Worm (Caenorhabditis elegans) whole organism, late embryonic: ENCODE data around the gene C42D4.18.

ENCODE experiments used
- C08G9.2 ChIP-seq: sonication (generic microtip); optimal IDR thresholded peaks from 2 replicates; lab custom pipeline; 2016; ENCODE audit warnings: mild to moderate bottlenecking, missing genetic modification characterization, moderate library complexity, missing compliant biosample characterization
- C38D4.7 ChIP-seq: fragments of 200-800 bp; sonication (Bioruptor generic); optimal IDR thresholded peaks from 2 replicates; lab custom pipeline; 2018; ENCODE audit warnings: mild to moderate bottlenecking, missing genetic modification characterization, moderate library complexity, missing compliant biosample characterization
- K02D7.2 ChIP-seq: sonication (generic microtip); optimal IDR thresholded peaks from 2 replicates; lab custom pipeline; 2017; ENCODE audit warnings: mild to moderate bottlenecking, missing genetic modification characterization, missing compliant biosample characterization
- T23F11.4 ChIP-seq: fragments of 200-800 bp; sonication (Bioruptor generic); optimal IDR thresholded peaks from 2 replicates; lab custom pipeline; 2018; ENCODE audit warnings: mild to moderate bottlenecking, missing genetic modification characterization, missing compliant biosample characterization
- ceh-14 ChIP-seq: sonication (generic microtip); optimal IDR thresholded peaks from 2 replicates; lab custom pipeline; 2016; ENCODE audit warnings: missing genotype, missing genetic modification characterization, missing compliant biosample characterization
- ceh-19 ChIP-seq: fragments of 200-800 bp; sonication (Bioruptor generic); optimal IDR thresholded peaks from 2 replicates; lab custom pipeline; 2018; ENCODE audit warnings: mild to moderate bottlenecking, missing genetic modification characterization, missing compliant biosample characterization
- ceh-2 ChIP-seq: sonication (generic microtip); optimal IDR thresholded peaks from 2 replicates; lab custom pipeline; 2016; ENCODE audit warnings: missing genotype, missing genetic modification characterization, missing compliant biosample characterization
- ceh-22 ChIP-seq: sonication (generic microtip); optimal IDR thresholded peaks from 2 replicates; lab custom pipeline; 2017; ENCODE audit warnings: missing biosample characterization, missing genetic modification characterization
- ceh-24 ChIP-seq: sonication (generic microtip); optimal IDR thresholded peaks from 2 replicates; lab custom pipeline; 2016; ENCODE audit warnings: mild to moderate bottlenecking, missing genetic modification characterization, missing compliant biosample characterization
- ceh-34 ChIP-seq: sonication (generic microtip); optimal IDR thresholded peaks from 2 replicates; lab custom pipeline; 2016; ENCODE audit warnings: mild to moderate bottlenecking, missing genetic modification characterization, missing compliant biosample characterization
- ceh-45 ChIP-seq: fragments of 200-800 bp; sonication (Bioruptor generic); IDR thresholded peaks from 2 replicates; pipeline ENCODE4 v1.3.6; 2022; ENCODE audit warnings: missing genetic modification reagents, missing genetic modification characterization, missing compliant biosample characterization
- ceh-6 ChIP-seq: fragments of 200-800 bp; sonication (Bioruptor generic); optimal IDR thresholded peaks from 2 replicates; lab custom pipeline; 2018; ENCODE audit warnings: mild to moderate bottlenecking, missing genetic modification characterization, missing compliant biosample characterization
- che-1 ChIP-seq: sonication (generic microtip); optimal IDR thresholded peaks from 2 replicates; lab custom pipeline; 2016; ENCODE audit warnings: mild to moderate bottlenecking, missing genetic modification characterization, missing compliant biosample characterization
- dmd-4 ChIP-seq: sonication (generic microtip); optimal IDR thresholded peaks from 2 replicates; lab custom pipeline; 2016; ENCODE audit warnings: borderline replicate concordance, missing genetic modification characterization, missing compliant biosample characterization
- ets-4 ChIP-seq: sonication (generic microtip); optimal IDR thresholded peaks from 2 replicates; lab custom pipeline; 2016; ENCODE audit warnings: missing genetic modification characterization, missing compliant biosample characterization
- eyg-1 ChIP-seq: sonication (generic microtip); optimal IDR thresholded peaks from 2 replicates; lab custom pipeline; 2016; ENCODE audit warnings: missing genotype, missing genetic modification characterization, missing compliant biosample characterization
- fkh-6 ChIP-seq: sonication (generic microtip); optimal IDR thresholded peaks from 2 replicates; lab custom pipeline; 2016; ENCODE audit warnings: missing genetic modification characterization, missing compliant biosample characterization
- gmeb-2 ChIP-seq: sonication (generic microtip); optimal IDR thresholded peaks from 2 replicates; lab custom pipeline; 2016; ENCODE audit warnings: missing genetic modification characterization, inconsistent platforms, missing compliant biosample characterization
- hlh-30 ChIP-seq: sonication (generic microtip); optimal IDR thresholded peaks from 2 replicates; lab custom pipeline; 2017; ENCODE audit warnings: antibody characterized with exemption, missing genetic modification characterization, missing compliant biosample characterization; ENCODE audit not compliant: insufficient read depth
- lim-6 ChIP-seq: sonication (generic microtip); optimal IDR thresholded peaks from 2 replicates; lab custom pipeline; 2016; ENCODE audit warnings: missing genetic modification characterization, missing compliant biosample characterization
- madf-2 ChIP-seq: sonication (generic microtip); optimal IDR thresholded peaks from 2 replicates; lab custom pipeline; 2017; ENCODE audit warnings: missing genetic modification characterization, missing compliant biosample characterization
- nfya-1 ChIP-seq: sonication (generic microtip); optimal IDR thresholded peaks from 2 replicates; lab custom pipeline; 2017; ENCODE audit warnings: missing genetic modification characterization, mild to moderate bottlenecking, missing compliant biosample characterization, antibody characterized with exemption, moderate library complexity
- nhr-11 ChIP-seq: fragments of 150-350 bp; optimal IDR thresholded peaks from 2 replicates; lab custom pipeline; 2014; ENCODE audit warnings: missing biosample characterization, missing genetic modification characterization
- pag-3 ChIP-seq: sonication (generic microtip); optimal IDR thresholded peaks from 2 replicates; lab custom pipeline; 2016; ENCODE audit warnings: missing compliant biosample characterization, missing genetic modification characterization, borderline replicate concordance
- pqm-1 ChIP-seq: sonication (generic microtip); optimal IDR thresholded peaks from 2 replicates; lab custom pipeline; 2016; ENCODE audit warnings: missing genetic modification characterization, missing compliant biosample characterization
- ref-2 ChIP-seq: sonication (generic microtip); optimal IDR thresholded peaks from 2 replicates; lab custom pipeline; 2016; ENCODE audit warnings: missing genetic modification characterization, missing compliant biosample characterization
- rnt-1 ChIP-seq: sonication (generic microtip); optimal IDR thresholded peaks from 2 replicates; lab custom pipeline; 2016; ENCODE audit warnings: missing genetic modification characterization, missing compliant biosample characterization
- sox-4 ChIP-seq: sonication (generic microtip); optimal IDR thresholded peaks from 2 replicates; lab custom pipeline; 2017; ENCODE audit warnings: mild to moderate bottlenecking, missing genetic modification characterization, inconsistent platforms, missing compliant biosample characterization
- syd-9 ChIP-seq: sonication (generic microtip); optimal IDR thresholded peaks from 2 replicates; lab custom pipeline; 2016; ENCODE audit warnings: mild to moderate bottlenecking, missing genetic modification characterization, moderate library complexity, missing compliant biosample characterization
- tbx-2 ChIP-seq: sonication (generic microtip); optimal IDR thresholded peaks from 2 replicates; lab custom pipeline; 2016; ENCODE audit warnings: missing genetic modification characterization, missing compliant biosample characterization
- unc-42 ChIP-seq: sonication (generic microtip); optimal IDR thresholded peaks from 2 replicates; lab custom pipeline; 2016; ENCODE audit warnings: missing genotype, missing genetic modification characterization, missing compliant biosample characterization
- unc-86 ChIP-seq: sonication (generic microtip); optimal IDR thresholded peaks from 2 replicates; lab custom pipeline; 2016; ENCODE audit warnings: missing genetic modification characterization, missing compliant biosample characterization

The C42D4.18 gene

DNA sequence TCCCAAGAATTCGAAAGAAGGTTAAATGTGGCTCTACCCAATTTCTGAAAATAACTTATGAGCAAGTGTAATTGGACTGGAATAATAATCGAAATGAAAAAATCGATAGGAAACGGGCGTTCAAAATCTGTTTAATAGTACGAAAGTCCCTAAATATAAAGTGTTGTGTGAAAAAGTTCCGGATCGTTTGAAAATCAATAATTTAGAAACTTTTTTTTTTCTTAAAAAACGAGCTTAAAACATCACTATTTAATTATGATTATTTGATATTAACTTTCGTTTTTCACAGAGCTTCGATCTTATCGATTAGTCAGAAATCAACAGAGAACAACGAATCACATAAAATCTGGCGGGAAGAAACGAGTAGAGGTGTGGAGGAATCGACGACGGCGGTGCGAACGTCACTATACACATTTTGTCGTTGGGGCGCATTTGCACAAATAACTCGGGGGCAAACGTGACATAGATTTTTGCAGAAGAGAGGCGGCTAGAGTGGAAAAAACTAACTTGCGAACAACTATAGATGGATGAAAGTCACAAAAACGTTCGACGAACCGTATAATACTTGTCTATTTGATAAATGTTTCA is 21.8 kb upstream of the C42D4.18 start, which contains the start of gene hecd-1:
hecd-1 (minus strand) TSS at position 51 of the 588 bp plus-strand sequence.
- TF ChIP-seq ceh-6 (GFP tag; lab: Kevin White, UChicago) (no peak), hlh-30 (tag; lab: Kevin White, UChicago) (peak; percentile 19), unc-42 (tag; lab: Kevin White, UChicago) (no peak)
- TF ChIP-seq, all 69 proteins: peak for 1

DNA sequence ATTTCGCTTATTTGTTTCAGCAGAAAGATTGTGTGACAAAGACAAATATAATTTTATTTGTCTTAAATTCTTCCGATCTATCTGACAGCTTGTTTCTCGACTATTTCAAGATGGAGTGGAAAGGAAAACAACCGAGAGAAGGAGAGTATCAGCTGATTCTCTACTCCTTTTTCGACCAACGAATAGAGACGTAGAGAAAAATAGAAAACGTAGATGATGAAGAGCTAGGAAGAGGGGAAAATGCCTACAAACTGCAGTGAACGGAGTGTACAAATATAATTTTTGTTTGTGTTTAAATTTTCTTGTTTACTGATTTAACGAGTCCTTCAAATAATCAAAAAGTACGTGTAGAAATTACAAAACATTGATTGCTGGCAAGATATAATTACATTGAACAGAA is 18.9 kb upstream of the C42D4.18 start:
- TF ChIP-seq che-1 (no peak), hlh-30 (tag; lab: Kevin White, UChicago) (peak; percentile 55), K02D7.2 (tag; lab: Kevin White, UChicago) (no peak), dmd-4 (tag; lab: Kevin White, UChicago) (no peak), eyg-1 (no peak), ceh-22 (tag; lab: Kevin White, UChicago) (no peak), nfya-1 (peak; percentile 2), madf-2 (no peak), ceh-45 (GFP tag; lab: Robert Waterston, UW) (no peak)

DNA sequence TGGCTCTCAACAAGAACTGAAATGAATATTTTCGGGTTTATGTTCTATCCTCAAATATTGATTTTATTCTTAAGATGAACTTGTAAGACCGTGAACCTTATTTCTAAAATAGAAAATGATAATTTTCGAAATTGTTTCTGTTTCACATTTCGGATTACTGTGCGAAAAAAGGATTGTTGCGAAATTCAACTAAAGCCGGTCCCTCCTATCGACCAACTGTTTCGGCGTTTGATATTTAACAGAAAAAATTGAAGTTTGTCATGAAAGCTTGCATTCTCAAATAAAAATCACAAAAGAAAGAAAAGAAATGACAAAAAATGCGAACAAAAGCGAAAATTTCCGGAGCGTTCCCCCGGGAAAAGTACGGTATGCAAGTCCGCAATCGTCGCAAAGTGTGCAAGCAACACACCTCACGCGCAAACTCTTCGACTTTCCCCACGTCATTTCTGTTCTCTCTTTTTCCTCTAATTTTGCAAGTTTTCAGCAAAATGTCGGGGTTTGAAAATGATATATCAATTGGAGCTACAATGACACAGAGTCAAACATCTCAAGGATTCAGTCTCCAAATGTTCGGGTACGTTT is 17.5 kb upstream of the C42D4.18 start, which contains the start of gene C34D4.4:
C34D4.4 (plus strand) TSS at position 342 of the 582 bp plus-strand sequence.
- TF ChIP-seq tbx-2 (tag; lab: Kevin White, UChicago) (no peak), C38D4.7 (GFP tag; lab: Kevin White, UChicago) (no peak), nfya-1 (peak; percentile 16), ceh-14 (tag; lab: Kevin White, UChicago) (no peak), ceh-24 (no peak)

DNA sequence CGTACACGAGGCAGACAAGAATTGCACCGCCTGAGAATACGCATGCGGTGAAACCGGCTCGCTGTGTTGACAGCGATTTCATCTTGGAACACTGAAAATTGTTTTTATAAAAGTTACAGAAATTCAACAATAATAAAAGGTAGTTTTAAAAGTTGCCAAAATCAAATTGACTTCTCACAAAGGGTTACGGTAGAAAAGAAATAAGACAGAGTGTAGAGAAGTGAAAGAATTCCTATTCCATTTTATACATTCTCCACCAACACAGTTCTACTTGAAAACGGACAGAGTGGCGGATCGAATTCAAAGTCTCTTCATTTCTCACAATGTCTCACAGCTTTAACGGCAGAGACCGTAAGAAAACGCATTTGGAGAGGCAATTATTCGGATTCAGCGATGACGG is 14.2 kb upstream of the C42D4.18 start, which contains the start of gene col-113:
col-113 (minus strand) TSS at position 101 of the 400 bp plus-strand sequence.
- TF ChIP-seq ref-2 (tag; lab: Kevin White, UChicago) (no peak), ceh-45 (GFP tag; lab: Robert Waterston, UW) (no peak), ceh-19 (GFP tag; lab: Kevin White, UChicago) (no peak), unc-42 (tag; lab: Kevin White, UChicago) (no peak), sox-4 (tag; lab: Kevin White, UChicago) (no peak), T23F11.4 (no peak), pqm-1 (tag; lab: Kevin White, UChicago) (no peak), ceh-2 (tag; lab: Kevin White, UChicago) (no peak), ceh-34 (tag; lab: Kevin White, UChicago) (no peak), che-1 (no peak), gmeb-2 (tag; lab: Kevin White, UChicago) (no peak)

DNA sequence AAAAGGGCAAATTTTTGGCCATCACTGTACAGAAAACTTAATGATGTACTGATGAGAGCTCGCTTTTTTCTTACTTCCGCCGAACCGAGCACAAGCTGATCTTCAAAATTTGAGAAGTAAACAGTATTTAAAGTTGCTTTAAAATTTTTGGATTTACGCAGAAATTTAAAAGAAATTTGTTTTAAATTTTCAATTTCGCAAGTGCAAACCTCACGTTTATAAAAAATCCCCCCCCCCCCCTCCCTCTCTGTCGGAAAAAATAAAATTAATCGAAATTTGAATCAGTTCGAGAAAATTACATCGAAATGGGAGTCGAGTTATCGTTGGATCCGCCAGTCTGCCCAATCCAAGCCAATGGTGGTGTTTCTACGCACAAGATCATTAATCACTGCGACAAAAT is 13.2 kb upstream of the C42D4.18 start, which contains the start of gene C34D4.3:
C34D4.3 (plus strand) TSS at position 301 of the 400 bp plus-strand sequence.
- TF ChIP-seq K02D7.2 (tag; lab: Kevin White, UChicago) (no peak), fkh-6 (tag; lab: Kevin White, UChicago) (no peak), syd-9 (tag; lab: Kevin White, UChicago) (no peak), pag-3 (tag; lab: Kevin White, UChicago) (no peak), unc-86 (tag; lab: Kevin White, UChicago) (no peak), C08G9.2 (tag; lab: Kevin White, UChicago) (no peak), ceh-34 (tag; lab: Kevin White, UChicago) (no peak), ets-4 (no peak), C38D4.7 (GFP tag; lab: Kevin White, UChicago) (no peak), rnt-1 (no peak), nhr-11 (tag; lab: Kevin White, UChicago) (no peak), lim-6 (tag; lab: Kevin White, UChicago) (no peak), pqm-1 (tag; lab: Kevin White, UChicago) (no peak)
